Worm (Caenorhabditis elegans): ENCODE data around the gene rrsr-1.
A peak's percentile ranks its signal among the peaks of the same experiment; 100 is the strongest.

The rrsr-1 gene

DNA sequence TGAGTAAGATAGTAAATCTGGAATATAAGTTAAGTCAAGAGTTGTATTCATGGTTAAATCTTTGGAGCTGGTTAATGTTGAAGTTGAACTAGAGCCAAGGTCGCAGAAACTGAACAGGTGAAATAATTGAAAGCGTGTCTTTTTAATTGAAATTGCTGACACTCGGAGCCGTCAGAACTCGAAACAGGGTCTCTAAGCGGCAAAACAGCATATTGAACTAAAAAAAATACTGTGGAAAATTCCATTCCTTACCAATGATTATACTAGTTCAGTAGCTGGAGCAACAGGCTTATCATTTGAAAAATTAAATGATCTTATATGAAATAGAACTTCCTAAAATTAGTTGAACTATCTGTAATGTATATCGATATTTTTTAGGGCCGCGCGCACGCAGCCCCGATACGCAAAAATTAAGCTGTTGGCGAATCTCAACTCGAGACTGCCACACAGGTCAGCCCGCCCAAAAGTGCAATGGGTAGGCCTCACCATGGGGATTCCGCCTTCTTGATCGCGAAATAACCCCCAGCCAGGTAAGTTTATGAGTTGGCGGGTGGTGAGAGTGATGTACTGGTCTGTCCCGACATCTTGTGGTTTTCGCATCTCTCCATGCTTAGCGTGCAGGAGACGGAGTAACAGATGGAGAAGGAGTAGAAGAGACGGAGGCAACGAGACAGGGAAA lies 43.5 kb upstream of the rrsr-1 start, which contains the start of gene srz-97 (continued):
- peak; percentile 74 for TF ChIP-seq tbp1 (GFP tag; optimal IDR thresholded peaks at IDR 0.05)
- TF ChIP-seq bed-1 (GFP tag; IDR thresholded peaks at IDR 0.05), result no peak
- peak; percentile 39 for TF ChIP-seq snpc-1.3 (tag; optimal IDR thresholded peaks at IDR 0.05; ENCODE audit: insufficient read depth)
- TF ChIP-seq attf-3 (GFP tag; conservative IDR thresholded peaks at IDR 0.05), result no peak
- TF ChIP-seq akir-1 (GFP tag; optimal IDR thresholded peaks at IDR 0.05), result no peak
- TF ChIP-seq madf-8 (GFP tag; conservative IDR thresholded peaks at IDR 0.05), result peak; percentile 46
- peak; percentile 68; the same call in 1 of the 2 replicates for TF ChIP-seq lin-26 (GFP tag; IDR thresholded peaks at IDR 0.05)
- TF ChIP-seq K12H6.12 (tag; optimal IDR thresholded peaks at IDR 0.05), result no peak
- no peak for TF ChIP-seq zim-3 (tag; optimal IDR thresholded peaks at IDR 0.05)
- no peak for TF ChIP-seq lir-1 (GFP tag; conservative IDR thresholded peaks at IDR 0.05)
- no peak for TF ChIP-seq C06A6.2 (GFP tag; conservative IDR thresholded peaks at IDR 0.05)
- TF ChIP-seq dpl-1 (GFP tag; optimal IDR thresholded peaks at IDR 0.05), result no peak
- TF ChIP-seq ztf-26 (tag; optimal IDR thresholded peaks at IDR 0.05), result no peak
- TF ChIP-seq egl-44 (GFP tag; IDR thresholded peaks at IDR 0.05), result 0 out of 2 replicates have a peak, but pooled peaks have one; percentile 29
- no peak for TF ChIP-seq sptf-2 (GFP tag; optimal IDR thresholded peaks at IDR 0.05)
- TF ChIP-seq rec-8 (tag; optimal IDR thresholded peaks at IDR 0.05), result no peak
- TF ChIP-seq nfya-2 (GFP tag; IDR thresholded peaks at IDR 0.05), result no peak
- TF ChIP-seq athp-1 (tag; optimal IDR thresholded peaks at IDR 0.05), result peak; percentile 15
- no peak for TF ChIP-seq F39B2.1 (GFP tag; IDR thresholded peaks at IDR 0.05)
- TF ChIP-seq F55B11.4 (tag; optimal IDR thresholded peaks at IDR 0.05; ENCODE audit: borderline replicate concordance, insufficient read depth), result no peak
- peak; percentile 17 for TF ChIP-seq mes-4 (tag; optimal IDR thresholded peaks at IDR 0.05)
- no peak for TF ChIP-seq nhr-120 (GFP tag; IDR thresholded peaks at IDR 0.05)
- no peak for TF ChIP-seq ceh-91 (GFP tag; IDR thresholded peaks at IDR 0.05)
- no peak for TF ChIP-seq tbx-9 (tag; optimal IDR thresholded peaks at IDR 0.05; ENCODE audit: borderline replicate concordance)
- TF ChIP-seq D2030.7 (GFP tag; IDR thresholded peaks at IDR 0.05), result peak; percentile 75
- no peak for TF ChIP-seq F10E7.11 (tag; optimal IDR thresholded peaks at IDR 0.05)
- TF ChIP-seq Y79H2A.3 (GFP tag; conservative IDR thresholded peaks at IDR 0.05), result 0 out of 2 replicates have a peak, but pooled peaks have one; percentile 42
- no peak for TF ChIP-seq T26A5.8 (tag; optimal IDR thresholded peaks at IDR 0.05)
- TF ChIP-seq ztf-18 (tag; optimal IDR thresholded peaks at IDR 0.05), result peak; percentile 27
- no peak for TF ChIP-seq sea-2 (GFP tag; IDR thresholded peaks at IDR 0.05)
- no peak for TF ChIP-seq F52B5.7 (tag; optimal IDR thresholded peaks at IDR 0.05)
- no peak for TF ChIP-seq tlf-1 (GFP tag; optimal IDR thresholded peaks at IDR 0.05)
- no peak; the same call in 1 of the 2 replicates for TF ChIP-seq zfh-2 (GFP tag; conservative IDR thresholded peaks at IDR 0.05)
- TF ChIP-seq ztf-28 (GFP tag; IDR thresholded peaks at IDR 0.05), result no peak
- no peak for TF ChIP-seq nhr-179 (tag; optimal IDR thresholded peaks at IDR 0.05)
- peak; percentile 83; the same call in 1 of the 2 replicates for TF ChIP-seq Y95B8A.8 (GFP tag; IDR thresholded peaks at IDR 0.05)
- TF ChIP-seq Y56A3A.18 (GFP tag; IDR thresholded peaks at IDR 0.05), result peak; percentile 48; the same call in 1 of the 2 replicates
- TF ChIP-seq xnd-1 (tag; optimal IDR thresholded peaks at IDR 0.05), result peak; percentile 21
- no peak for TF ChIP-seq ama-1 (optimal IDR thresholded peaks at IDR 0.05)
- TF ChIP-seq ama-1 (GFP tag; optimal IDR thresholded peaks at IDR 0.05), result no peak
- TF ChIP-seq ztf-6 (GFP tag; IDR thresholded peaks at IDR 0.05), result no peak
- TF ChIP-seq aptf-2 (GFP tag; conservative IDR thresholded peaks at IDR 0.05), result peak; percentile 64; the same call in 1 of the 2 replicates
- no peak for TF ChIP-seq nhr-80 (tag; optimal IDR thresholded peaks at IDR 0.05)
- no peak for TF ChIP-seq cebp-1 (GFP tag; IDR thresholded peaks at IDR 0.05)
- TF ChIP-seq cebp-1 (tag; optimal IDR thresholded peaks at IDR 0.05), result no peak
- TF ChIP-seq ets-4 (GFP tag; optimal IDR thresholded peaks at IDR 0.05), result no peak
- no peak for TF ChIP-seq hlh-26 (GFP tag; conservative IDR thresholded peaks at IDR 0.05)
- TF ChIP-seq ceh-40 (GFP tag; IDR thresholded peaks at IDR 0.05), result 0 out of 2 replicates have a peak, but pooled peaks have one; percentile 15
